Fruit fly (Drosophila melanogaster): ENCODE results near the gene CG13920.

DNA sequence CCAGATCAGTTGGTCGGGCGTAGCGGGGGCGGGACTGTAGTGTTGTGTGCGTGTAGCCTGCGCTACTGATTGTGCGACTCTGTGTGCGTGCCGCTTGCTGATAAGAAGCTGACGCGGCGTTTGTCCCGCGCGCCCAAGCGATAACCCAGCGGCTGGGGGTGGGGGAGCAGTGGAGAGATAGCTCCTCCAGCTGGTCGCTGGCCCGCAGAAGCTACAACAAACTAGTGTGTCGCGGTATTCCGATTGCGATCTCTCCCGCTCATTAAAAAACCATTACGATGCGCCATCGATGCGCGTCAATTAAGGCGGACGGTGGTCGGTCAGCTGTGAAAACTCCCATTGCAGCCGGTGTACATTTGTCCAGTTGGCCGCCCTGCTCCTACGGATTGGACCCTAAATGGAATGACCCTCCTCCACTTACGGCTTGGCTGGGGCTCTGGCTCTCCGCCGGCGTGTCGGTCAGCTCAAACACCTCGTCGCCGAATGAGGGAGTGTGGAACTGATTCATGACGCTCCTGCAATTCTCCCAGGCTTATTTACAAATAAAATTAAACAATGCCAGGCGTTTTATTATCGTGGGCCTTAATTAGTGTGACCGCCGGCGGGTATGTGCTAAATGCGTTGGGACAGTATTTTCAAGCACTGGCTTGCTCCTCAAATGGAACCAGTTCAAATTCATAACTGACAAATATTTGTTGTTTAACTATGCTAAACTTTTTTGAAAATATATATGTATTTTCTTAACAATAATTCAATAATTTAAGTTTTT, 46.5 kb upstream of the CG13920 start, which contains the start of gene CG12104:
- TF ChIP-seq CG17806 (tag; optimal IDR thresholded peaks at IDR 0.05): no peak
- TF ChIP-seq EcR (GFP tag; optimal IDR thresholded peaks at IDR 0.05): peak; percentile 44
- no peak for TF ChIP-seq D1 (tag; optimal IDR thresholded peaks at IDR 0.05)
- no peak for TF ChIP-seq rn (GFP tag; IDR thresholded peaks at IDR 0.05)
- no peak for TF ChIP-seq CG15710 (tag; optimal IDR thresholded peaks at IDR 0.05)
- TF ChIP-seq CG10348 (GFP tag; IDR thresholded peaks at IDR 0.05): no peak

Data from whole organism, pupa.